Worm (Caenorhabditis elegans): ENCODE data around the gene Y38F1A.7.

DNA sequence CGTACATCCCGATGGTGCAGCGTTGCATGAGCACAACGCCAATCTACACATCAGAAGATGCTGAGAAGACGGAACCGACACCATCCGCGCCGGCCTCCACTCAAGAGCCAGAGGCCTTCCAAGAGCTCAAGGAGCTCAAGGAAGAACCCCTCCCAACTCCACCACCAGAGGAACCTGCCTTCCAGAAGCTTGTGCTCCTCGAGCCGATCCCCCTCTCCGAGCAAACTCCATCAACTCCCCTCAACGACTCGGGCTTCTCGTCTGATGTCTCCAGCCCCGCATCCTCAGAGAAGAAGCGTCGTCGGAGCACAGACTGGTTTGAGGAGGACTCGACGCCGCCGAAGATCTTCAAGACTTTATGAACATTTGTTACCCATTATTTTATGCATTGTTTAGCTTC is 5.4 kb downstream of the Y38F1A.7 start:
- TF ChIP-seq skn-1 (tag; optimal IDR thresholded peaks at IDR 0.05) (no peak), unc-62 (GFP tag; optimal IDR thresholded peaks at IDR 0.05) (no peak), C34B4.2 (tag; optimal IDR thresholded peaks at IDR 0.05) (no peak), nhr-237 (tag; optimal IDR thresholded peaks at IDR 0.05) (no peak), blmp-1 (tag; optimal IDR thresholded peaks at IDR 0.05) (no peak), ama-1 (optimal IDR thresholded peaks at IDR 0.05) (no peak), tbx-2 (tag; optimal IDR thresholded peaks at IDR 0.05) (no peak), ceh-82 (tag; optimal IDR thresholded peaks at IDR 0.05) (no peak), xbp-1 (tag; optimal IDR thresholded peaks at IDR 0.05) (no peak), lin-39 (tag; optimal IDR thresholded peaks at IDR 0.05) (no peak), egl-27 (tag; optimal IDR thresholded peaks at IDR 0.05) (no peak), pqm-1 (tag; optimal IDR thresholded peaks at IDR 0.05) (no peak)

Data from whole organism, L1 larva.